Worm (Caenorhabditis elegans): ENCODE data around the gene ets-9.

ets-9 gene

DNA sequence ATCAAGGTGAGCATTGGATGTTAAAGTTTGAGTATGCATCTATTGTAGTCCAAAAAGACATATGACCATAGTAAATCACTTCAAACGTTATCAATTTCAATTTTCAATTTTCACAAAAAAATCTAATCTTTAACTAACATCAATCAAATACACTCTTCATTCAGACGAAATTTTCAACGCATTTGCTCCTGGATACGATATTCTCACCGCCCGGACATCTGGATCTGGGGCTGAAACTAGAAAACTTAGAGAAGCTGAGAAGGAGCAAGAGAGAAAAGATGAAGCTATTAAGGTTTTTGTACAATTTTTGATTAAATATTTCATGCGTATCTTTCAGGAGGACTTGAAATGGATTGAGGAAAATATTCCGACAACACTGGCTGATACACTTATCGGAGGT, 15.7 kb upstream of the ets-9 start:
- TF ChIP-seq W03F9.2 (tag; optimal IDR thresholded peaks at IDR 0.05) (no peak), dao-5 (tag; optimal IDR thresholded peaks at IDR 0.05) (no peak), him-1 (tag; optimal IDR thresholded peaks at IDR 0.05) (no peak)

ce11 chrX:4265283-4265907, 14.1 kb upstream of the ets-9 start, which contains the start of gene coel-1:
TSS of gene coel-1 (plus strand) at chrX:4265663.
- TF ChIP-seq W03F9.2 (tag; optimal IDR thresholded peaks at IDR 0.05) (no peak), dao-5 (tag; optimal IDR thresholded peaks at IDR 0.05) (no peak), him-1 (tag; optimal IDR thresholded peaks at IDR 0.05) (no peak)

DNA sequence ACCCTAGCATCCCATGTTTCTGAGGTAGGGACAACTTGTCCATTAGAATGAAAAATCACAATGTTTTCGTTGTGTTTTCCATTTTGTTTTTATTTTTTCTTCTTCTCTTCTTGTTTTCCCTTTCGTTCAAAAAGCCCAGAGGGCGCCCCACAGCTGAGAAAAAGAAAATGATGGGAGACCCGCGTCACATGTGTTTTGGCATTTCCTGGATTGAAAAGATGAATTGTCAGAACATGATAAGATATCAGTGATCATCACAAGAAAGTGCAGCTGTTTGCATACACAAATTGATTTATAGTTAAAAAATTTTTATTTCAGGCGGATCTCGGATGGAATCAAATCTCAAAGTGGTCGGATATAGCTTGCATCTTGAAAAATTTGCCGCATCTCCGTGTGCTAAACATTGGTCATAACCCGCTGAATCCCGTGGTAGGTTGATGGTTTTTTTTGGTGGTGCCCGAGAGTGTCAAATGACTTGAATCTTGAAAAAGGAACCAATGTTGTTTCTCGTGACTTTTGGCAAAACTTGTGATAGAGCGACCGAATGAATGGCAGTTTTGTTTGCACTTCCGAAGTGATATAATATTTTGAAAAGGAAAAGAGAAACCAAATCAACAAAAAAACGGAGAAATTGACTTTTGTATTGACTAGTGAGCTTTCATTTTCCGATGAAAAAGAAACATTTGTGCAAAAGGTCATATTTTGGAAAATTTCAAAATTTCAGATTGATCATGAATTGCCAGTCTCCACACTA, 13.1 kb upstream of the ets-9 start:
- no peak for TF ChIP-seq him-1 (tag; optimal IDR thresholded peaks at IDR 0.05)
- TF ChIP-seq dao-5 (tag; optimal IDR thresholded peaks at IDR 0.05), result no peak
- no peak for TF ChIP-seq W03F9.2 (tag; optimal IDR thresholded peaks at IDR 0.05)

ce11 chrX:4268396-4268795, 11.1 kb upstream of the ets-9 start:
- TF ChIP-seq W03F9.2 (tag; optimal IDR thresholded peaks at IDR 0.05) (no peak), dao-5 (tag; optimal IDR thresholded peaks at IDR 0.05) (no peak)

DNA sequence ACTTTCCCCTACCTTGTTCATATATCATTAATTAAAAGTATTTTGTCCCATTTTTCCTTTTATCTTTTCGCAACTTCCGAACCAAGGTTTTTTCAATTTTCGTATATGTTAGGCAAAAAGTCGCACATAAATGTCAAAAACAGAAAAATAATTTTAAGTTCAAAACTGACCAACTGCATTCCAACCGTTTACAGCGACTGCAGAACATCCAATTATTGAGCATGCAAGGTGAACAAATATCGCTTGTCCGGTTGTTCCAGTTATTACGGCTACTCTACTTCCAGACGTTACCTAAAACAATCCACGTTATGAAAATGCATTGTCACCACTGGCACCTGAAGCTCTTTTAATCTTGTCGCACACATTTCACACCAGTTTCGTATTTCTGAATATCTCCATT, 5.9 kb upstream of the ets-9 start, which contains the start of gene C52B9.10:
Gene C52B9.10, plus strand, starts transcription at position 301 of the 400 bp plus-strand sequence.
- no peak for TF ChIP-seq W03F9.2 (tag; optimal IDR thresholded peaks at IDR 0.05)
- TF ChIP-seq dao-5 (tag; optimal IDR thresholded peaks at IDR 0.05), result no peak
- no peak for TF ChIP-seq him-1 (tag; optimal IDR thresholded peaks at IDR 0.05)

DNA sequence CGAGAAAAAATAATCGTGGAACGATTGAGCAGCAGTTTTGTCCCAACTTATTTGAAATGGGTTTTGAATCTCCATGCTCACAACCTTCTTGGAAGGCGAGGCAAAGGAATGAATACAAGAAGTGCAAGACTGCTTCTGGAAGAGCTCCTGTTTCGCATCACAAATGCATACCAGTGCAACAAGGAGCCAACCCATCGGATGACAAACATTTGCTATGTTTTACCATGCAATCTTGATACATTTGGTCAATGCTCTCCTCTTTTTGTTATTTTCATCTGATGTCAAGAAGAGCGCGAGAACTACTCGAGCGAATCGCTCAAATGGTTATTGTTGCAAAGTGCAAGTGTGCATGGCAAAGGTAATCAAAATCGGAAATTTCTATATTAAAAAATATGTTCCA, 5.4 kb upstream of the ets-9 start, which contains the start of gene mec-18:
Gene mec-18, minus strand, starts transcription at position 101 of the 400 bp plus-strand sequence.
- TF ChIP-seq dao-5 (tag; optimal IDR thresholded peaks at IDR 0.05), result no peak
- TF ChIP-seq him-1 (tag; optimal IDR thresholded peaks at IDR 0.05), result no peak
- no peak for TF ChIP-seq W03F9.2 (tag; optimal IDR thresholded peaks at IDR 0.05)

DNA sequence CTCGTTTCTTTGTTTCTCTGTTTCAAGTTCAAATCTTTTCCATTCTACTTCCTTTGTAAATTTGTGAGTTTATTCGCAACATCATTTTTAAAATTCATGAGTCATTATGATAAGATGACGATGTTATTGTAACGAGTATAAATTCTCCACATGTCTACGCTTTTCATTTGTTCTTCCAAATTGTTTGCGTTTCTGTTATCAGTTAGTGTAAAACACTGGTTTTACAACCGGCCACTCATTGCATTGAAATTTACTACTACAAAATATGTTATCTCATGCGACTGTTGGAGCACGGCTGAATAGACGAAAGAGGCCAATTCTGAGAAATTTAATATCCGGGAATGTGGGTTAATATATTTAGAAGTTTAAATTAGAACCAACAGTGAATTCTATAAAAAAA, 2.9 kb downstream of the ets-9 start, which contains the start of gene C52B9.19:
Gene C52B9.19, plus strand, starts transcription at position 176 of the 400 bp plus-strand sequence.
- TF ChIP-seq W03F9.2 (tag; optimal IDR thresholded peaks at IDR 0.05), result no peak
- TF ChIP-seq him-1 (tag; optimal IDR thresholded peaks at IDR 0.05), result no peak
- no peak for TF ChIP-seq dao-5 (tag; optimal IDR thresholded peaks at IDR 0.05)

- TF ChIP-seq dao-5 (tag; optimal IDR thresholded peaks at IDR 0.05) (no peak), W03F9.2 (tag; optimal IDR thresholded peaks at IDR 0.05) (no peak), him-1 (tag; optimal IDR thresholded peaks at IDR 0.05) (no peak)
These were observed 4.5 kb downstream of the ets-9 start, which contains the start of gene ets-10 for ce11 chrX:4283989-4284388. TSS of gene ets-10 (plus strand) at chrX:4284189.

- TF ChIP-seq W03F9.2 (tag; optimal IDR thresholded peaks at IDR 0.05), result no peak
- no peak for TF ChIP-seq him-1 (tag; optimal IDR thresholded peaks at IDR 0.05)
- TF ChIP-seq dao-5 (tag; optimal IDR thresholded peaks at IDR 0.05), result no peak
These were observed 5.0 kb downstream of the ets-9 start for ce11 chrX:4284470-4284869.

- TF ChIP-seq W03F9.2 (tag; optimal IDR thresholded peaks at IDR 0.05) (no peak), him-1 (tag; optimal IDR thresholded peaks at IDR 0.05) (no peak), dao-5 (tag; optimal IDR thresholded peaks at IDR 0.05) (no peak)
These were observed 6.2 kb downstream of the ets-9 start, which contains the start of gene cka-2 for ce11 chrX:4285669-4286174. TSS of gene cka-2 (plus strand) at chrX:4286124.

DNA sequence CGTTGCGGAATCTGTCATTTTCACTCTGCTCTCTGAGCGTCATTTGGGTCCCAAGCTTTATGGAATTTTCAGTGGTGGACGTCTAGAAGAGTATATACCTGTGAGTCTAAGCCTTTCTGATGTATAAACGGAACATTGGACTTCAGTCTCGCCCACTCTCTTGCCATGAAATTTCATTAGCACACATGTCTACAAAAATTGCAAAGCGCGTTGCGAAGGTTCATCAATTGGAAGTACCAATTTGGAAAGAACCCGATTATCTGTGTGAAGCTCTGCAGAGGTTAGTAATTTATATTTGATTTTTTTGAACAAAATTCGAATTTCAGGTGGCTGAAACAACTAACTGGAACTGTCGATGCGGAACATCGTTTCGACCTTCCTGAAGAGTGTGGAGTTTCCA, 10.3 kb downstream of the ets-9 start:
- TF ChIP-seq W03F9.2 (tag; optimal IDR thresholded peaks at IDR 0.05) (no peak), dao-5 (tag; optimal IDR thresholded peaks at IDR 0.05) (no peak), him-1 (tag; optimal IDR thresholded peaks at IDR 0.05) (no peak)

- TF ChIP-seq him-1 (tag; optimal IDR thresholded peaks at IDR 0.05) (no peak), W03F9.2 (tag; optimal IDR thresholded peaks at IDR 0.05) (no peak), dao-5 (tag; optimal IDR thresholded peaks at IDR 0.05) (no peak)
These were observed 15.5 kb downstream of the ets-9 start for ce11 chrX:4294957-4295356.

ce11 chrX:4295917-4296316, 16.4 kb downstream of the ets-9 start:
- TF ChIP-seq him-1 (tag; optimal IDR thresholded peaks at IDR 0.05) (no peak), dao-5 (tag; optimal IDR thresholded peaks at IDR 0.05) (no peak), W03F9.2 (tag; optimal IDR thresholded peaks at IDR 0.05) (no peak)

ce11 chrX:4297452-4297851, 17.9 kb downstream of the ets-9 start, which contains the start of gene paf-2:
TSS of gene paf-2 (minus strand) at chrX:4297741.
- no peak for TF ChIP-seq him-1 (tag; optimal IDR thresholded peaks at IDR 0.05)
- TF ChIP-seq dao-5 (tag; optimal IDR thresholded peaks at IDR 0.05), result no peak
- TF ChIP-seq W03F9.2 (tag; optimal IDR thresholded peaks at IDR 0.05), result no peak

All from whole organism, L4/young adult.